Worm (Caenorhabditis elegans): ENCODE measurements around the gene Y43F4B.10.

ce11 chrIII:13313788-13314187 is at the start of gene Y43F4B.10:
- TF ChIP-seq pros-1 (tag; optimal IDR thresholded peaks at IDR 0.05) (no peak), pha-4 (tag; optimal IDR thresholded peaks at IDR 0.05) (no peak), ceh-24 (tag; optimal IDR thresholded peaks at IDR 0.05) (no peak)
